Worm (Caenorhabditis elegans): ENCODE data around the gene F14H3.15.

F14H3.15 gene

DNA sequence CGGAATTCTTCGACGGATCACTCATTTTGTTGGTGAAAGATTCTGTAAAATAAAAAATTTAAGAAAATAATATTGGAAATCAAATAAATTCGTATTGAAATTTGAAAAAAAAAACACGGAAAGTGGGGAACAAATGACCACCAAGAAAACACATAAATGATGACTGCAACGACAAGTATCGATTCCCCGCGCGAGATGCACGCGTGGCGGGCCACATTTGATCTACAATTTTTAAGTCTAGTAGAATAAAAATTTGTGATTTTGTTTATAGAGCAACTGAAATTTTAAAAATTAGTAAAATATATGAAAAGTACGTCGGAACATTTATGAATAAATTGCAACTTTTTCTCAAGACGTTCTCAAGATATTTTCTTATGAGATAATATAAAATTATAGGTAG is 5.0 kb downstream of the F14H3.15 start, which contains the start of gene F14H3.4:
Gene F14H3.4 (minus strand): TSS at position 42 of the 400 bp plus-strand sequence.
- TF ChIP-seq nhr-84 (tag; optimal IDR thresholded peaks at IDR 0.05), result no peak
- no peak for TF ChIP-seq lin-13 (GFP tag; optimal IDR thresholded peaks at IDR 0.05)
- no peak for TF ChIP-seq lir-3 (tag; optimal IDR thresholded peaks at IDR 0.05; ENCODE audit: poor library complexity)
- no peak for TF ChIP-seq hlh-4 (tag; optimal IDR thresholded peaks at IDR 0.05)
- no peak for TF ChIP-seq Y116A8C.19 (tag; optimal IDR thresholded peaks at IDR 0.05; ENCODE audit: borderline replicate concordance)
- TF ChIP-seq egl-27 (tag; optimal IDR thresholded peaks at IDR 0.05), result no peak
- no peak for TF ChIP-seq mep-1 (tag; optimal IDR thresholded peaks at IDR 0.05)
- TF ChIP-seq C34B4.2 (tag; optimal IDR thresholded peaks at IDR 0.05), result no peak
- TF ChIP-seq ceh-82 (tag; optimal IDR thresholded peaks at IDR 0.05), result no peak
- TF ChIP-seq sup-37 (GFP tag; optimal IDR thresholded peaks at IDR 0.05), result no peak
- TF ChIP-seq dsc-1 (tag; optimal IDR thresholded peaks at IDR 0.05), result no peak
- TF ChIP-seq dpl-1 (GFP tag; optimal IDR thresholded peaks at IDR 0.05), result no peak
- no peak for TF ChIP-seq nhr-20 (tag; optimal IDR thresholded peaks at IDR 0.05)
- TF ChIP-seq lin-39 (tag; optimal IDR thresholded peaks at IDR 0.05), result no peak
- TF ChIP-seq C16A3.4 (tag; optimal IDR thresholded peaks at IDR 0.05), result no peak
- TF ChIP-seq unc-62 (GFP tag; optimal IDR thresholded peaks at IDR 0.05), result no peak
- TF ChIP-seq fkh-8 (tag; optimal IDR thresholded peaks at IDR 0.05), result no peak
- TF ChIP-seq mef-2 (tag; optimal IDR thresholded peaks at IDR 0.05), result no peak

DNA sequence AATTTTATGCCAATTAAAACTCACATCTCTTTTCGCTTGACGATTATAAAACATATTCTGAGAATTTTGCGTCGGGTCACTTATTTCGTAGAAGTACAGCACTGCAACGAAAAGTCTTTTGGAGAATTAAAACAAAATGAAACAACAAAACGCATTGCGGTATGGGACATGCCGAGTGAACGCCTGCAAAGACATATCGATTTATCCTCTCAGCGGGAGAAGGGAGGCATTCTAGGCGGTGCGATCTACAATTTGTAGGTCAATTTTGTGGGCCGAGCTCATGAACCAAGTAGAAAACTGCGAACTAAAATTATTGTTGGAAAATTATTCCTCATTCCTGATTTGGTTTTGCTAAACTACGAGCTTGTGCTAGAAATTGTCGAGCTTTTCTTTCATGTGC is 6.7 kb downstream of the F14H3.15 start, which contains the start of gene F14H3.3:
Gene F14H3.3 (minus strand): TSS at position 101 of the 400 bp plus-strand sequence.
- TF ChIP-seq aly-2 (tag; optimal IDR thresholded peaks at IDR 0.05), result no peak
- no peak for TF ChIP-seq hlh-4 (tag; optimal IDR thresholded peaks at IDR 0.05)
- no peak for TF ChIP-seq sup-37 (GFP tag; optimal IDR thresholded peaks at IDR 0.05)
- no peak for TF ChIP-seq fkh-8 (tag; optimal IDR thresholded peaks at IDR 0.05)
- no peak for TF ChIP-seq lin-14 (GFP tag; optimal IDR thresholded peaks at IDR 0.05)
- no peak for TF ChIP-seq nhr-90 (tag; optimal IDR thresholded peaks at IDR 0.05; ENCODE audit: poor library complexity)
- no peak for TF ChIP-seq C04F5.9 (tag; optimal IDR thresholded peaks at IDR 0.05)
- TF ChIP-seq nhr-12 (tag; optimal IDR thresholded peaks at IDR 0.05), result no peak
- TF ChIP-seq lsy-2 (tag; optimal IDR thresholded peaks at IDR 0.05), result no peak
- TF ChIP-seq pag-3 (tag; optimal IDR thresholded peaks at IDR 0.05; ENCODE audit: borderline replicate concordance, insufficient read depth), result no peak
- no peak for TF ChIP-seq ceh-88 (GFP tag; IDR thresholded peaks at IDR 0.05)
- no peak for TF ChIP-seq zip-4 (GFP tag; optimal IDR thresholded peaks at IDR 0.05)

DNA sequence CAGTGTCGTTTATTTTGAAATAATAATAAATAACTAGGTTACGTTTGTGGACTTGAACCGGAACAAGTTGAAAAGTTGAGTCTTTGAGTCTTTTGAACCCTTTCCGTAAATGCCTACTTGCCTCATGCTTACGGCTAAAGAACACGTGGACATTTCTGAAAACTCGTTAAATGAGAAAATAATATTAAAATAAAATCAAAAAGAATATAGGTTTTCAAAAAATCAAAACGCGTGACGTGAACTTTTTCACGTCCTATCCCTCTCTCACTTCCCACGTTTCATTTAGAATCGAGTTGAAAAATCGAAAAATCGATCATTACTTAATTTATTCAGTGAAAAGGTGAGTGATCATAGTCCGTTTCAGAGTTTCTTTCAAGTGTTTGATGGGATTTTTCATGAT is 10.9 kb downstream of the F14H3.15 start, which contains the start of gene best-12:
Gene best-12 (plus strand): TSS at position 301 of the 400 bp plus-strand sequence.
- TF ChIP-seq C16A3.4 (tag; optimal IDR thresholded peaks at IDR 0.05) (no peak), mef-2 (tag; optimal IDR thresholded peaks at IDR 0.05) (no peak), efl-1 (optimal IDR thresholded peaks at IDR 0.05) (no peak), efl-1 (GFP tag; optimal IDR thresholded peaks at IDR 0.05 in 1 of 2) (no peak), lin-15B (tag; optimal IDR thresholded peaks at IDR 0.05) (no peak)

DNA sequence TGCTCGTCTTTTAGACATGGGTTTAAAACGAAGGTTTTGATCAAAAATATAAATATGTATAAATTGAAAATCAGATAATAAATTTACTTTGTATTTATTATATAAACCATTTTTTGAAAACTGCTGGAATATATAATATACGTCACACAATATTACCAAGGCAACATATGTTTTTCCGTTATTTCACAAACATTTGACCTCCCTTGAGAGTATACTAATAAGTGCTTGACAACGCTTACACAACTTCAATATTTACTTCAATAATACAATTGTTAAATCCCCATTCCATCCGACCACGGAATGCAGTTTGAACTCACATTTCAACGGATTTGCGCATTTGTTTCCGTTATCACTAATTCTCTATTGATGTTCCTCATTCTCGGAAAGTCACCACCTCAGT is 12.5 kb downstream of the F14H3.15 start, which contains the start of gene str-198:
Gene str-198 (plus strand): TSS at position 301 of the 400 bp plus-strand sequence.
- TF ChIP-seq ztf-4 (tag; optimal IDR thresholded peaks at IDR 0.05) (no peak), nhr-85 (tag) (no peak), unc-30 (tag; optimal IDR thresholded peaks at IDR 0.05) (no peak), ceh-90 (tag; optimal IDR thresholded peaks at IDR 0.05) (no peak), grh-1 (GFP tag; IDR thresholded peaks at IDR 0.05) (no peak), zip-4 (GFP tag; optimal IDR thresholded peaks at IDR 0.05) (no peak)

DNA sequence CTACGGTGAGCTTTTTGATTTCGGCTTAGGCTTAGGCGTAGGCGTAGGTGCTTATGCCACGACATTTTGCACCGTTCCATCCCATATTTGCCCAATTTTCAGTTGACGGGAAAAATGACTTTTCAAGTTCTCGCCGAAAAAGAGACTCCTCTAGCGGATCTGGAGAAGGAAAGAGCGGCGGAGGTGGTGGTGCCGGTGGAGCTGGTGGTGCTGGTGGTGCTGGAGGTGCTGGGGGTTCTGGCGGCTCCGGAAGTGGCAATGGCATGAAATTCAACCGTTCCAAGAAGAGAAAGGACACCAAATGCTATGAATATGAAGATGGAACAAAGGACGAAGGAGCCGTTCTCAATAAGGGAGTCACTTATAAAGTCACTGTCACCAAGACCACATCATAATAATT is 13.0 kb downstream of the F14H3.15 start:
- TF ChIP-seq xbp-1 (tag; optimal IDR thresholded peaks at IDR 0.05) (no peak), egl-27 (tag; optimal IDR thresholded peaks at IDR 0.05) (no peak), alr-1 (tag; optimal IDR thresholded peaks at IDR 0.05; ENCODE audit: borderline replicate concordance) (no peak), snu-23 (GFP tag; optimal IDR thresholded peaks at IDR 0.05) (no peak), nhr-237 (tag; optimal IDR thresholded peaks at IDR 0.05) (no peak), nhr-85 (tag) (no peak), unc-86 (tag; optimal IDR thresholded peaks at IDR 0.05) (no peak), aha-1 (tag; optimal IDR thresholded peaks at IDR 0.05) (no peak), lin-13 (GFP tag; optimal IDR thresholded peaks at IDR 0.05) (no peak), lin-15B (tag; optimal IDR thresholded peaks at IDR 0.05) (no peak), fos-1 (tag; optimal IDR thresholded peaks at IDR 0.05) (no peak), C04F5.9 (tag; optimal IDR thresholded peaks at IDR 0.05) (no peak), blmp-1 (tag; optimal IDR thresholded peaks at IDR 0.05) (no peak), nhr-47 (tag; optimal IDR thresholded peaks at IDR 0.05) (no peak), unc-30 (tag; optimal IDR thresholded peaks at IDR 0.05) (no peak), nhr-28 (tag; optimal IDR thresholded peaks at IDR 0.05) (no peak), C16A3.4 (tag; optimal IDR thresholded peaks at IDR 0.05) (no peak), efl-1 (optimal IDR thresholded peaks at IDR 0.05) (no peak), efl-1 (GFP tag; optimal IDR thresholded peaks at IDR 0.05 in 1 of 2) (no peak), zag-1 (tag; optimal IDR thresholded peaks at IDR 0.05) (no peak)

Measured in whole organism, L1 larva.